Worm (Caenorhabditis elegans) whole organism, L4/young adult: ENCODE results near the gene ddp-1.

ENCODE experiments used
- W03F9.2 ChIP-seq: fragments of 150-350 bp; optimal IDR thresholded peaks from 2 replicates; lab custom pipeline; 2014; ENCODE audit warnings: missing biosample characterization, missing genetic modification characterization
- dao-5 ChIP-seq: sonication (generic microtip); optimal IDR thresholded peaks from 2 replicates; lab custom pipeline; 2016; ENCODE audit warnings: missing genotype, missing genetic modification characterization, moderate library complexity, missing compliant biosample characterization
- him-1 ChIP-seq: sonication (generic microtip); optimal IDR thresholded peaks from 2 replicates; lab custom pipeline; 2016; ENCODE audit warnings: missing genotype, missing genetic modification reagents, missing genetic modification characterization, missing compliant biosample characterization

The ddp-1 gene

DNA sequence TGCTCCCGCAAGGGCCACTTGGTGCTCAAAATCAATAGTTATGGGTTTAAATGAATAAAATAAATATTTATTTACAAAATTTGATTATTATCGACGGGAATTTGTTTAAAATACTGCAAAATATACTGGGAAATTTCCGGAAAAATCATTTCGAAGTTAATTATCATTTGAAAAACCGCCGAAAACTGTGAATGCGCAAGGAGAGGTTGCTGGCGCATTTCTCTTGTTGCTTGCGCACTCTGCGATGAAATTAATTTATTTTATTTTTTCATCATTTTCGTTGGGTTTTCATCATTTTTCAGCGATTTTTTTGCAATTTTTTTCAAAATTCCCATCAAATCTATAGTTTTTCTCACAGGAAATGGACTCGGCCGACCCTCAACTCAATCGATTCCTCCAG lies at the start of gene ddp-1:
ddp-1 (plus strand) TSS at position 357 of the 400 bp plus-strand sequence.
- no peak for TF ChIP-seq dao-5 (tag; lab: Kevin White, UChicago)
- peak; percentile 96 for TF ChIP-seq W03F9.2
- peak; percentile 80 for TF ChIP-seq him-1 (tag; lab: Kevin White, UChicago)

DNA sequence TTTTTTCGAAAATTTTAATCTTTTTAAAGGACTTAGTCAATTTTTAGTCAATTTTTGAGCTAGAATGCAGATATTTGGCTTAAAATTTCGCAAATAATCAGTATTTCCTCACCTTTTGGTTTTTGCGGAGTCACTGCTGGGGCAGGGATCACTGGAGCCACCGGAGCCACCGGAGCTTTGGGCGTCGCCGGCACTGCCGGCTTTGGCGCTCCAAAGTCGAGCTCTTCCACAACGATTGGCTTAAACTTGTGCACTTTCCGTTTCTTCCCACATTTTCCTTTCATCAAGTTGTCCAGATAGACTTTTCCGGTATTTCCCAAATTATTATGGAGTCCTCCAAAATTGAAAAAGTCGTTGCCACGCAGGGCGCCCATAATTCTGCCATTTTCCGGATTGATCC lies 45.4 kb upstream of the ddp-1 start:
- TF ChIP-seq him-1 (tag; lab: Kevin White, UChicago) (no peak), W03F9.2 (no peak)

- TF ChIP-seq him-1 (tag; lab: Kevin White, UChicago) = no peak
- no peak for TF ChIP-seq dao-5 (tag; lab: Kevin White, UChicago)
- no peak for TF ChIP-seq W03F9.2
These were observed 41.6 kb upstream of the ddp-1 start, which contains the start of gene clp-4 for ce11 chrIII:1818001-1818655. Gene clp-4 (minus strand): TSS chrIII:1818323.

DNA sequence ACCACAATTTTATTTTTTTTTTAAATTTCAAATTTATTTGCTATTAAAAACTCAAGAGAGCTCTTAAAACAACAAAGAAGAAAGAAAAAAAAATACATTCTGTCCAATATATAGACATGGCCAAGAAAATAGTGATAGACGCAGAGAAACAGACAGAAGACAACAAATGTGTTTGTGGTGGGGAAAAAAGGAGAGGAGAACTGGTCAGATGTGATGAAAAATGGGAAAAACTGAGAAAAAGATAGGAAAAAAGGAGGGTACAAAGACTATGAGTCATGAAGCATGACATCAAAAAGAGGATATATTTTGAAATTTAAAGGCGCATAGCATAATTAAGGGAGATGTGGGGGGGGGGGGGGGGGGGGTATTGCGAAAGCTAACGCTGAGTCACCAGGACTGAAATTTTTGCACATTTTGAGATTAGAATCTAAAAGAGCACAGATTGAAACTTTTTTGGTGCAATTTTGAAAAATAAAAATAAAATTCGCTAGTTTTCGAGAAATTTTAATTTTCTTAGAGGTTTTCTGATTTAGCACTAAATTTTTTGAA lies 40.6 kb upstream of the ddp-1 start:
- TF ChIP-seq W03F9.2 = peak; percentile 18
- TF ChIP-seq dao-5 (tag; lab: Kevin White, UChicago) = no peak

DNA sequence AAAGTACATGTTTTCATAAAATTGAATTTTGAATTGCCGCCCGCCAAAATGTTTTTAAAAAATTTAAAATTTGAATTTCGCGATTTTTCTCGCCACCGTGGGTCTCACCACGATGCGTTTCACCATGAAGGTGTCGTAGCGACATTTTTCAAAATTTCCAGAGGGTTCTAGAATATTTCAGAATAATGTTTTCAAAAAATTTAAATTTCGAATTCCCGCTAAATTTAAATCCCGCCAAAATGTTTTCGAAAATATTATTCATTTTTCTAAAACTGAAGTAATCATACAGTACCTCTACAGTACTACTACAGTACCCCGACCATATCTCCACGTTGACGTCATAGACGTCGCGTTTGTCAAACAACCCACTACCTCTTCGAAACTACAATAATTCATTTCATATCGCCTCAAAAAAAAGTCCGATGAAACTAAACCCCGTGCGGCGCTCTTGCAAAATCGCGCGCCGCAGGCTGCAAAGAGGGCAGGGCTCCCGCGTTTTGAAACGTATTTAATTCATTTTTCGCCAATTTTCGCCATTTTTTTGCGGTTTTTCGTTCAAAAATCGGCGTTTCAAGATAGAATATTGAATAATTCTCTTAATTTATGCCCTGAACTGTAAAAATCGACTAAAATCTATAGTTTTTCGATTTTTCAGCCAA lies 35.3 kb upstream of the ddp-1 start, which contains the start of the genes pvf-1 and Y39A3CL.7:
pvf-1 (minus strand) TSS at position 51 of the 659 bp plus-strand sequence.
Y39A3CL.7 (plus strand) TSS at position 656 of the 659 bp plus-strand sequence.
- TF ChIP-seq W03F9.2 (no peak), dao-5 (tag; lab: Kevin White, UChicago) (no peak), him-1 (tag; lab: Kevin White, UChicago) (no peak)

- TF ChIP-seq dao-5 (tag; lab: Kevin White, UChicago) = no peak
- no peak for TF ChIP-seq W03F9.2
- TF ChIP-seq him-1 (tag; lab: Kevin White, UChicago) = no peak
These were observed 28.6 kb upstream of the ddp-1 start for ce11 chrIII:1831104-1831503.

ce11 chrIII:1832453-1832852 lies 27.2 kb upstream of the ddp-1 start:
- TF ChIP-seq dao-5 (tag; lab: Kevin White, UChicago) (no peak), him-1 (tag; lab: Kevin White, UChicago) (no peak), W03F9.2 (no peak)

- TF ChIP-seq dao-5 (tag; lab: Kevin White, UChicago) = no peak
- no peak for TF ChIP-seq him-1 (tag; lab: Kevin White, UChicago)
- no peak for TF ChIP-seq W03F9.2
These were observed 25.6 kb upstream of the ddp-1 start, which contains the start of gene rexd-1 for ce11 chrIII:1833984-1834563. Gene rexd-1 (plus strand): TSS chrIII:1834513.

DNA sequence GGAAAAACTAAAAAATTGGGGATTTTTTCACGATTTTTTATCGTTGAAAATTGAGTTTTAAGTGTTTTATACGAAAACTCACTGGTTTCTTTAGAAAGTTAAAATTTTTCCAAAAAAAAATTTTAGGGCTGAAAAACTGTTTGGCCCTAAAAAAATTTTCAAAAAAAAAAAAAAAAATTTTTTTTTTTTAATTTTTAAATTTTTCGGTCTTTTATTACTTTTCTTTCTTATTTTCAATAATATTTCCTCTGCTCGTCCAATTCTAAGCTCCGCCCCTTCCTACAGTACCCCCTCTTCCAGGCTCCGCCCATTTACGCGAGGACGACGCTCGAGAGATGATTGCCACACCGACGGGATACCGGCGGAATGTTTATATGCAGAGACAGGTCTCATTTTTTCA lies 10.9 kb upstream of the ddp-1 start, which contains the start of gene pqn-82:
pqn-82 (plus strand) TSS at position 301 of the 400 bp plus-strand sequence.
- TF ChIP-seq W03F9.2 (no peak), him-1 (tag; lab: Kevin White, UChicago) (no peak), dao-5 (tag; lab: Kevin White, UChicago) (no peak)

- no peak for TF ChIP-seq dao-5 (tag; lab: Kevin White, UChicago)
- no peak for TF ChIP-seq him-1 (tag; lab: Kevin White, UChicago)
- TF ChIP-seq W03F9.2 = no peak
These were observed 7.5 kb upstream of the ddp-1 start for ce11 chrIII:1852126-1852717.

- TF ChIP-seq dao-5 (tag; lab: Kevin White, UChicago) (no peak), W03F9.2 (no peak), him-1 (tag; lab: Kevin White, UChicago) (no peak)
These were observed 5.7 kb upstream of the ddp-1 start for ce11 chrIII:1853944-1854343.

ce11 chrIII:1855092-1855491 lies 4.6 kb upstream of the ddp-1 start, which contains the start of gene hlh-33:
Gene hlh-33 (plus strand): TSS chrIII:1855392.
- TF ChIP-seq W03F9.2 (no peak), him-1 (tag; lab: Kevin White, UChicago) (no peak), dao-5 (tag; lab: Kevin White, UChicago) (no peak)

DNA sequence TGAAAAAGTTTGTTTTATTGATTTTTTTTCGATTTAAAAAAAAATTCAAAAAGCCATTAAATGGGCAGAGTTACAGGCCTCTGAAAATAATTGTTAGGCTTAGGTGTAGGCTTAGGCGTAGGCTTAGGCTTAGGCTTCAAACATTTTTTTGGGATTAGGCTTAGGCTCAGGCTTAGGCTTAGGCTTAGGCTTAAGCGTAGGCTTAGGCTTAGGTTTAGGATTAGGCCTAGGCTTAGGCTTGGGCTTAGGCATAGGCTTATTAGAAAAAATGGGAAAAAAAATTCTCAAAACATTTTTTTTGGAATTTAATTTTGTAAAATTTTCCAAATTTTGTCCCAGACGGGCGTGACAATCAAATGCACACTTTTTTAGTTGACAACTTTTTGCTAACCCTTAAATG lies 3.5 kb upstream of the ddp-1 start:
- TF ChIP-seq him-1 (tag; lab: Kevin White, UChicago) = no peak
- no peak for TF ChIP-seq W03F9.2
- no peak for TF ChIP-seq dao-5 (tag; lab: Kevin White, UChicago)
